Worm (Caenorhabditis elegans) whole organism, young adult: ENCODE data around the gene Y48E1C.4.

ENCODE experiments used
- B0261.1 ChIP-seq: sonication (generic microtip); optimal IDR thresholded peaks from 2 replicates; lab custom pipeline; 2016; ENCODE audit warnings: mild to moderate bottlenecking, missing genetic modification characterization, moderate library complexity, missing compliant biosample characterization
- F22D6.2 ChIP-seq: sonication (generic microtip); optimal IDR thresholded peaks from 2 replicates; lab custom pipeline; 2016; ENCODE audit warnings: mild to moderate bottlenecking, missing genetic modification characterization, missing compliant biosample characterization
- F33H1.4 ChIP-seq: fragments of 200-800 bp; sonication (Bioruptor generic); IDR thresholded peaks from 2 replicates; pipeline ENCODE4 v1.3.6; 2022; ENCODE audit warnings: missing genetic modification reagents, missing genetic modification characterization, missing compliant biosample characterization
- F37B4.10 ChIP-seq: fragments of 200-800 bp; sonication (Bioruptor generic); IDR thresholded peaks from 2 replicates; pipeline ENCODE4 v1.3.6; 2022; ENCODE audit warnings: missing genetic modification characterization, missing compliant biosample characterization
- F39B2.1 ChIP-seq: fragments of 200-800 bp; sonication (Bioruptor generic); IDR thresholded peaks from 2 replicates; pipeline ENCODE4 v1.3.6; 2022; ENCODE audit warnings: missing genetic modification reagents, missing genetic modification characterization, missing compliant biosample characterization
- F49E8.2 ChIP-seq: sonication (generic microtip); optimal IDR thresholded peaks from 3 replicates; lab custom pipeline; 2017; ENCODE audit warnings: missing genetic modification characterization, mild to moderate bottlenecking, missing compliant biosample characterization, antibody characterized with exemption, moderate library complexity; ENCODE audit not compliant: insufficient read depth
- F52B5.7 ChIP-seq: sonication (generic microtip); optimal IDR thresholded peaks from 2 replicates; lab custom pipeline; 2016; ENCODE audit warnings: mild to moderate bottlenecking, missing genetic modification characterization, missing compliant biosample characterization
- T07F8.4 ChIP-seq: sonication (generic microtip); optimal IDR thresholded peaks from 2 replicates; lab custom pipeline; 2016; ENCODE audit warnings: mild to moderate bottlenecking, missing genetic modification characterization, moderate library complexity, missing compliant biosample characterization
- Y67H2A.10 ChIP-seq: fragments of 200-800 bp; sonication (Bioruptor generic); conservative IDR thresholded peaks from 2 replicates; pipeline ENCODE4 v1.3.6; 2022; ENCODE audit warnings: missing genetic modification reagents, missing genetic modification characterization, missing compliant biosample characterization
- akir-1 ChIP-seq: fragments of 200-800 bp; sonication (Bioruptor generic); optimal IDR thresholded peaks from 2 replicates; lab custom pipeline; 2018; ENCODE audit warnings: mild to moderate bottlenecking, missing genetic modification characterization, moderate library complexity, missing compliant biosample characterization
- ama-1 ChIP-seq, 3 experiments: fragments of 150-350 bp in 1 of 3; sonication (generic microtip) in 2 of 3; optimal IDR thresholded peaks; 2 replicates each; lab custom pipeline; 2014 to 2018; ENCODE audit warnings: missing biosample characterization in 2 of 3, missing genetic modification characterization in 2 of 3, missing genetic modification reagents in 2 of 3
- atf-7 ChIP-seq: sonication (generic microtip); optimal IDR thresholded peaks from 2 replicates; lab custom pipeline; 2017; ENCODE audit warnings: mild to moderate bottlenecking, missing genetic modification characterization, missing compliant biosample characterization
- attf-5 ChIP-seq: fragments of 200-800 bp; sonication (Bioruptor generic); optimal IDR thresholded peaks from 2 replicates; lab custom pipeline; 2018; ENCODE audit warnings: mild to moderate bottlenecking, missing genetic modification characterization, missing compliant biosample characterization
- bed-2 ChIP-seq: fragments of 200-800 bp; sonication (Bioruptor generic); IDR thresholded peaks from 2 replicates; pipeline ENCODE4 v1.3.6; 2022; ENCODE audit warnings: missing genetic modification reagents, missing genetic modification characterization, missing compliant biosample characterization
- ceh-27 ChIP-seq: fragments of 200-800 bp; sonication (Bioruptor generic); optimal IDR thresholded peaks from 2 replicates; lab custom pipeline; 2018; ENCODE audit warnings: mild to moderate bottlenecking, missing genetic modification characterization, moderate library complexity, missing compliant biosample characterization
- ceh-40 ChIP-seq: fragments of 200-800 bp; sonication (Bioruptor generic); IDR thresholded peaks from 2 replicates; pipeline ENCODE4 v1.3.6; 2022; ENCODE audit warnings: missing genetic modification characterization, missing compliant biosample characterization
- fkh-3 ChIP-seq: sonication (generic microtip); optimal IDR thresholded peaks from 2 replicates; lab custom pipeline; 2016; ENCODE audit warnings: mild to moderate bottlenecking, missing genetic modification characterization, missing compliant biosample characterization
- hlh-12 ChIP-seq: sonication (generic microtip); optimal IDR thresholded peaks from 2 replicates; lab custom pipeline; 2016; ENCODE audit warnings: missing genetic modification characterization, missing compliant biosample characterization
- hrde-1 ChIP-seq: sonication (generic microtip); optimal IDR thresholded peaks from 2 replicates; lab custom pipeline; 2016; ENCODE audit warnings: missing genetic modification characterization, mild to moderate bottlenecking, missing compliant biosample characterization, moderate library complexity, missing genotype, missing genetic modification reagents, borderline replicate concordance
- lag-1 ChIP-seq: fragments of 200-800 bp; sonication (Bioruptor generic); IDR thresholded peaks from 2 replicates; pipeline ENCODE4 v1.3.6; 2022; ENCODE audit warnings: missing genetic modification reagents, missing genetic modification characterization, missing compliant biosample characterization
- lin-40 ChIP-seq: sonication (generic microtip); optimal IDR thresholded peaks from 2 replicates; lab custom pipeline; 2016; ENCODE audit warnings: missing genetic modification characterization, mild to moderate bottlenecking, missing compliant biosample characterization, missing genotype, missing genetic modification reagents
- lin-54 ChIP-seq: fragments of 200-800 bp; sonication (Bioruptor generic); optimal IDR thresholded peaks from 2 replicates; lab custom pipeline; 2018; ENCODE audit warnings: mild to moderate bottlenecking, missing genetic modification characterization, missing compliant biosample characterization
- lsl-1 ChIP-seq: fragments of 200-800 bp; sonication (Bioruptor generic); optimal IDR thresholded peaks from 2 replicates; lab custom pipeline; 2018; ENCODE audit warnings: mild to moderate bottlenecking, missing genetic modification characterization, moderate library complexity, missing compliant biosample characterization
- madf-10 ChIP-seq: sonication (generic microtip); optimal IDR thresholded peaks from 2 replicates; lab custom pipeline; 2016; ENCODE audit warnings: mild to moderate bottlenecking, missing genetic modification characterization, missing compliant biosample characterization
- madf-6 ChIP-seq: fragments of 200-800 bp; sonication (Bioruptor generic); IDR thresholded peaks from 2 replicates; pipeline ENCODE4 v1.3.6; 2022; ENCODE audit warnings: missing genetic modification reagents, missing genetic modification characterization, missing compliant biosample characterization
- madf-8 ChIP-seq: fragments of 200-800 bp; sonication (Bioruptor generic); conservative IDR thresholded peaks from 2 replicates; pipeline ENCODE4 v1.3.6; 2022; ENCODE audit warnings: missing genetic modification reagents, missing genetic modification characterization, missing compliant biosample characterization
- nfya-1 ChIP-seq: sonication (generic microtip); optimal IDR thresholded peaks from 2 replicates; lab custom pipeline; 2017; ENCODE audit warnings: antibody characterized with exemption, missing compliant biosample characterization, missing genetic modification characterization, borderline replicate concordance; ENCODE audit not compliant: insufficient read depth
- nhr-80 ChIP-seq: sonication (generic microtip); optimal IDR thresholded peaks from 2 replicates; lab custom pipeline; 2016; ENCODE audit warnings: missing genetic modification characterization, missing compliant biosample characterization
- rpc-1 ChIP-seq, 2 experiments: fragments of 150-350 bp in 1 of 2; sonication (generic microtip) in 1 of 2; optimal IDR thresholded peaks; 2 replicates each; lab custom pipeline; 2014 to 2018; ENCODE audit warnings: missing biosample characterization in 1 of 2, missing genetic modification characterization in 1 of 2, missing genetic modification reagents in 1 of 2, missing genotype in 1 of 2
- sdz-38 ChIP-seq: sonication (generic microtip); optimal IDR thresholded peaks from 2 replicates; lab custom pipeline; 2016; ENCODE audit warnings: missing genotype, missing genetic modification characterization, missing compliant biosample characterization
- snpc-1.1 ChIP-seq: sonication (generic microtip); optimal IDR thresholded peaks from 2 replicates; lab custom pipeline; 2017; ENCODE audit warnings: missing genetic modification characterization, mild to moderate bottlenecking, missing compliant biosample characterization, antibody characterized with exemption, moderate library complexity, missing genotype, missing genetic modification reagents; ENCODE audit not compliant: insufficient read depth
- snpc-3.4 ChIP-seq: sonication (generic microtip); optimal IDR thresholded peaks from 2 replicates; lab custom pipeline; 2017; ENCODE audit warnings: missing genetic modification characterization, mild to moderate bottlenecking, missing compliant biosample characterization, antibody characterized with exemption, moderate library complexity, missing genotype, missing genetic modification reagents
- snpc-4 ChIP-seq, 5 experiments: fragments of 150-350 bp in 1 of 5; sonication (generic microtip) in 4 of 5; optimal IDR thresholded peaks; 2 replicates each; lab custom pipeline; 2014 to 2018; ENCODE audit warnings: missing genetic modification characterization in 5 of 5, missing biosample characterization in 3 of 5, antibody characterized with exemption in 2 of 5, mild to moderate bottlenecking in 2 of 5, missing compliant biosample characterization in 2 of 5, missing genotype in 2 of 5, moderate library complexity in 2 of 5, missing genetic modification reagents in 1 of 5
- sptf-2 ChIP-seq: fragments of 200-800 bp; sonication (Bioruptor generic); optimal IDR thresholded peaks from 2 replicates; lab custom pipeline; 2018; ENCODE audit warnings: mild to moderate bottlenecking, missing genetic modification characterization, missing compliant biosample characterization
- unc-130 ChIP-seq: sonication (generic microtip); optimal IDR thresholded peaks from 2 replicates; lab custom pipeline; 2016; ENCODE audit warnings: missing genetic modification reagents, missing genetic modification characterization, missing compliant biosample characterization
- zfh-2 ChIP-seq: fragments of 200-800 bp; sonication (Bioruptor generic); conservative IDR thresholded peaks from 2 replicates; pipeline ENCODE4 v1.3.6; 2022; ENCODE audit warnings: missing genetic modification reagents, missing genetic modification characterization, missing compliant biosample characterization
- zim-3 ChIP-seq: sonication (generic microtip); optimal IDR thresholded peaks from 2 replicates; lab custom pipeline; 2017; ENCODE audit warnings: mild to moderate bottlenecking, missing genetic modification characterization, moderate library complexity, missing compliant biosample characterization
- ztf-28 ChIP-seq: fragments of 200-800 bp; sonication (Bioruptor generic); IDR thresholded peaks from 2 replicates; pipeline ENCODE4 v1.3.6; 2022; ENCODE audit warnings: missing genetic modification reagents, missing genetic modification characterization, missing compliant biosample characterization

Y48E1C.4 gene

DNA sequence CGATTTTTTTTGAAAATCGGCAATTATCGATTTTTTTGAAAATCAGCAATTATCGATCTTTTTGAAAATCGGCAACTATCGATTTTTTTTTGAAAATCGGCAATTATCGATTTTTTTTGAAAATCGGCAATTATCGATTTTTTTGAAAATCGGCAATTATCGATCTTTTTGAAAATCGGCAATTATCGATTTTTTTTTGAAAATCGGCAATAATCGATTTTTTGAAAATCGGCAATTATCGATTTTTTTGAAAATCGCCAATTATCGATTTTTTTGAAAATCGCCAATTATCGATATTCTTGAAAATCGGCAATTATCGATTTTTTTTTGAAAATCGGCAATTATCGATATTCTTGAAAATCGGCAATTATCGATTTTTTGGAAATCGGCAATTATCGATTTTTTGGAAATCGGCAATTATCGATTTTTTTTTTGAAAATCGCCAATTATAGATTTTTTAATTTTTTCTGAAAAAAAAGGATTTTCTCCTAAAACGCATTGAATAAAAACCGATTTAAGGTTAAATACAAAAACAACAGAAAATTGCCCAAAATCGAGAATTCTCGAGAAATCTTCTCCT is 19.1 kb downstream of the Y48E1C.4 start:
- TF ChIP-seq F39B2.1: no peak
- TF ChIP-seq bed-2 (GFP tag; lab: Robert Waterston, UW): no peak
- no peak for TF ChIP-seq Y67H2A.10
- TF ChIP-seq snpc-1.1 (tag; lab: Kevin White, UChicago): no peak
- no peak for TF ChIP-seq unc-130 (GFP tag; lab: Kevin White, UChicago)
- TF ChIP-seq fkh-3 (tag; lab: Kevin White, UChicago): no peak
- no peak for TF ChIP-seq snpc-4 (GFP tag; optimal IDR thresholded peaks at IDR 0.05; lab: Kevin White, UChicago)
- TF ChIP-seq snpc-4 (tag; optimal IDR thresholded peaks at IDR 0.05; lab: Kevin White, UChicago): no peak

- TF ChIP-seq zfh-2 (GFP tag; lab: Robert Waterston, UW) (peak; percentile 50), bed-2 (GFP tag; lab: Robert Waterston, UW) (no peak)
- TF ChIP-seq, all 124 proteins: peak for 1
Observed at ce11 chrII:13416552-13416951, 20.1 kb downstream of the Y48E1C.4 start.

- TF ChIP-seq hlh-12 (tag; lab: Kevin White, UChicago) (no peak), ceh-40 (no peak), ceh-27 (no peak), sptf-2 (no peak), F33H1.4 (no peak)
Observed at ce11 chrII:13414554-13415057, 22.0 kb downstream of the Y48E1C.4 start, which contains the start of gene Y48E1C.1. Gene Y48E1C.1, plus strand, starts transcription at chrII:13415007.

ce11 chrII:13414099-13414498 is 22.5 kb downstream of the Y48E1C.4 start:
- no peak for TF ChIP-seq B0261.1 (tag; lab: Kevin White, UChicago)
- no peak for TF ChIP-seq snpc-3.4 (tag; lab: Kevin White, UChicago)
- TF ChIP-seq madf-8: no peak
- no peak for TF ChIP-seq sdz-38 (tag; lab: Kevin White, UChicago)
- TF ChIP-seq ama-1 (optimal IDR thresholded peaks at IDR 0.05; lab: Kevin White, UChicago): no peak
- no peak for TF ChIP-seq ama-1 (GFP tag; optimal IDR thresholded peaks at IDR 0.05; lab: Kevin White, UChicago)
- TF ChIP-seq attf-5 (GFP tag; lab: Kevin White, UChicago): no peak
- TF ChIP-seq ztf-28 (GFP tag; lab: Robert Waterston, UW): no peak
- no peak for TF ChIP-seq fkh-3 (tag; lab: Kevin White, UChicago)
- TF ChIP-seq akir-1 (GFP tag; lab: Kevin White, UChicago): no peak
- no peak for TF ChIP-seq F37B4.10 (GFP tag; lab: Robert Waterston, UW)
- TF ChIP-seq F52B5.7 (tag; lab: Kevin White, UChicago): no peak
- TF ChIP-seq lsl-1: no peak
- no peak for TF ChIP-seq F22D6.2
- TF ChIP-seq madf-6 (GFP tag; lab: Robert Waterston, UW): no peak

DNA sequence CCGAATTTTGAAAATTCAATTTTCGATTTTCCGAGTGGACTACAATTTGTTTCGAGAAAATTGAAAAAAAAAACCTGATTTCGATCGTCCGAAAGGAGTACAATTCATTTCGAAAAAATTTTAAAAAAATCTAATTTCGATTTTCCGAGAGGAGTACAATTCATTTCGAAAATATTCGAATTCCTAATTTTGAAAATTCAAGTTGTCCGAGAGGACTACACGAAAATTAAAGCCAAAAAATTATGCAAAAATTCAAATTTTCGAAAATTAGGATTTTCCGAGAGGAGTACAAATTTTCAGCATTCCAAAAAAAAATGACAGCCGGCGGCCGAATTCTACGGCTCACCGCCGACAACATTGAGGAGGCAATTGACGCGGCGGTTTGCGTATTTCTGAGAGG is 24.3 kb downstream of the Y48E1C.4 start, which contains the start of gene Y48C3A.18:
TSS of gene Y48C3A.18 (plus strand) at position 301 of the 400 bp plus-strand sequence.
- TF ChIP-seq nfya-1 (tag; lab: Kevin White, UChicago) (no peak), F49E8.2 (tag; lab: Kevin White, UChicago) (no peak), rpc-1 (optimal IDR thresholded peaks at IDR 0.05; lab: Kevin White, UChicago) (no peak), rpc-1 (tag; optimal IDR thresholded peaks at IDR 0.05; lab: Kevin White, UChicago) (no peak), lag-1 (GFP tag; lab: Robert Waterston, UW) (no peak), hrde-1 (no peak), zim-3 (tag; lab: Kevin White, UChicago) (no peak), madf-10 (tag; lab: Kevin White, UChicago) (no peak), atf-7 (no peak), lin-40 (tag; lab: Kevin White, UChicago) (no peak), lin-54 (GFP tag; lab: Kevin White, UChicago) (no peak), T07F8.4 (tag; lab: Kevin White, UChicago) (no peak), nhr-80 (tag; lab: Kevin White, UChicago) (no peak)
